Worm (Caenorhabditis elegans) whole organism, L3 larva: ENCODE results near the gene grl-30.

Experiments used
- R02D3.7 ChIP-seq: fragments of 150-350 bp; optimal IDR thresholded peaks from 2 replicates; lab custom pipeline; 2014; ENCODE audit warnings: missing biosample characterization, missing genetic modification characterization
- ZK546.5 ChIP-seq: sonication (generic microtip); optimal IDR thresholded peaks from 2 replicates; lab custom pipeline; 2017; ENCODE audit warnings: missing biosample characterization, missing genetic modification characterization
- aly-2 ChIP-seq: fragments of 150-350 bp; optimal IDR thresholded peaks from 2 replicates; lab custom pipeline; 2014; ENCODE audit warnings: missing biosample characterization, missing genetic modification characterization
- ama-1 ChIP-seq: fragments of 150-350 bp; optimal IDR thresholded peaks from 2 replicates; lab custom pipeline; 2018
- ceh-16 ChIP-seq: sonication (generic microtip); optimal IDR thresholded peaks from 2 replicates; lab custom pipeline; 2017; ENCODE audit warnings: missing biosample characterization, missing genetic modification characterization
- ceh-28 ChIP-seq: fragments of 150-350 bp; optimal IDR thresholded peaks from 2 replicates; lab custom pipeline; 2014; ENCODE audit warnings: missing biosample characterization, missing genetic modification reagents, missing genetic modification characterization
- ceh-82 ChIP-seq: fragments of 150-350 bp; optimal IDR thresholded peaks from 2 replicates; lab custom pipeline; 2014; ENCODE audit warnings: missing biosample characterization, missing genetic modification characterization
- ceh-9 ChIP-seq: sonication (generic microtip); optimal IDR thresholded peaks from 2 replicates; lab custom pipeline; 2018; ENCODE audit warnings: missing biosample characterization, missing genetic modification characterization
- egl-5 ChIP-seq: fragments of 150-350 bp; optimal IDR thresholded peaks from 2 replicates; lab custom pipeline; 2017; ENCODE audit warnings: missing biosample characterization, missing genetic modification reagents, missing genetic modification characterization, inconsistent platforms
- elt-1 ChIP-seq: fragments of 150-350 bp; optimal IDR thresholded peaks from 2 replicates; lab custom pipeline; 2014; ENCODE audit warnings: missing biosample characterization, missing genetic modification characterization
- elt-2 ChIP-seq: sonication (generic microtip); optimal IDR thresholded peaks from 2 replicates; lab custom pipeline; 2016; ENCODE audit warnings: missing genetic modification reagents, mild to moderate bottlenecking, missing genetic modification characterization, missing compliant biosample characterization
- elt-3 ChIP-seq, 3 experiments: fragments of 150-350 bp in 1 of 3; sonication (generic microtip) in 2 of 3; optimal IDR thresholded peaks; 2 replicates in 2 of 3; 4 replicates in 1 of 3; lab custom pipeline; 2014 to 2017; ENCODE audit warnings: missing biosample characterization in 3 of 3, missing genetic modification characterization in 3 of 3
- eor-1 ChIP-seq, 2 experiments: fragments of 150-350 bp; optimal IDR thresholded peaks; 2 replicates each; lab custom pipeline; 2014 to 2018; ENCODE audit warnings: missing biosample characterization in 2 of 2, missing genetic modification characterization in 2 of 2
- fkh-10 ChIP-seq: sonication (generic microtip); optimal IDR thresholded peaks from 2 replicates; lab custom pipeline; 2017; ENCODE audit warnings: missing biosample characterization, missing genetic modification reagents, missing genetic modification characterization
- fkh-2 ChIP-seq: fragments of 150-350 bp; optimal IDR thresholded peaks from 2 replicates; lab custom pipeline; 2014; ENCODE audit warnings: missing biosample characterization, missing genetic modification reagents, missing genetic modification characterization
- fos-1 ChIP-seq: fragments of 150-350 bp; optimal IDR thresholded peaks from 2 replicates; lab custom pipeline; 2014; ENCODE audit warnings: missing biosample characterization, missing genetic modification characterization
- hmg-11 ChIP-seq: sonication (generic microtip); optimal IDR thresholded peaks from 2 replicates; lab custom pipeline; 2016; ENCODE audit warnings: missing genetic modification characterization, missing compliant biosample characterization
- jun-1 ChIP-seq: fragments of 150-350 bp; optimal IDR thresholded peaks from 2 replicates; lab custom pipeline; 2014; ENCODE audit warnings: missing biosample characterization, missing genetic modification reagents, missing genetic modification characterization
- lsy-12 ChIP-seq: sonication (generic microtip); optimal IDR thresholded peaks from 2 replicates; lab custom pipeline; 2016; ENCODE audit warnings: mild to moderate bottlenecking, missing genetic modification characterization, missing compliant biosample characterization
- nfya-1 ChIP-seq: sonication (generic microtip); optimal IDR thresholded peaks from 2 replicates; lab custom pipeline; 2017; ENCODE audit warnings: missing genetic modification characterization, mild to moderate bottlenecking, missing compliant biosample characterization, antibody characterized with exemption, moderate library complexity; ENCODE audit not compliant: insufficient read depth
- nhr-11 ChIP-seq: fragments of 150-350 bp; optimal IDR thresholded peaks from 2 replicates; lab custom pipeline; 2014; ENCODE audit warnings: missing biosample characterization, missing genetic modification characterization
- nhr-23 ChIP-seq: fragments of 150-350 bp; optimal IDR thresholded peaks from 2 replicates; lab custom pipeline; 2014; ENCODE audit warnings: missing biosample characterization, missing genetic modification reagents, missing genetic modification characterization
- nhr-25 ChIP-seq: sonication (generic microtip); optimal IDR thresholded peaks from 2 replicates; lab custom pipeline; 2017; ENCODE audit warnings: missing biosample characterization, missing genetic modification characterization
- nhr-43 ChIP-seq: sonication (generic microtip); optimal IDR thresholded peaks from 2 replicates; lab custom pipeline; 2016; ENCODE audit warnings: mild to moderate bottlenecking, missing genetic modification characterization, missing compliant biosample characterization; ENCODE audit not compliant: poor library complexity, severe bottlenecking
- nhr-67 ChIP-seq: fragments of 150-350 bp; optimal IDR thresholded peaks from 2 replicates; lab custom pipeline; 2014; ENCODE audit warnings: missing biosample characterization, missing genetic modification characterization
- nhr-77 ChIP-seq: fragments of 150-350 bp; optimal IDR thresholded peaks from 2 replicates; lab custom pipeline; 2014; ENCODE audit warnings: missing biosample characterization, missing genetic modification characterization
- pha-4 ChIP-seq: fragments of 150-350 bp; optimal IDR thresholded peaks from 2 replicates; lab custom pipeline; 2014; ENCODE audit warnings: missing biosample characterization, missing genetic modification reagents, missing genetic modification characterization
- pqm-1 ChIP-seq: fragments of 150-350 bp; optimal IDR thresholded peaks from 2 replicates; lab custom pipeline; 2017; ENCODE audit warnings: missing biosample characterization, missing genetic modification characterization, inconsistent platforms
- sea-2 ChIP-seq: fragments of 150-350 bp; sonication (generic microtip); optimal IDR thresholded peaks from 4 replicates; lab custom pipeline; 2014; ENCODE audit warnings: missing biosample characterization, missing genetic modification reagents, missing genetic modification characterization
- skn-1 ChIP-seq: fragments of 150-350 bp; optimal IDR thresholded peaks from 2 replicates; lab custom pipeline; 2014; ENCODE audit warnings: missing biosample characterization, missing genetic modification characterization
- tbx-2 ChIP-seq: sonication (generic microtip); optimal IDR thresholded peaks from 2 replicates; lab custom pipeline; 2016; ENCODE audit warnings: mild to moderate bottlenecking, missing genetic modification characterization, missing compliant biosample characterization
- zag-1 ChIP-seq: fragments of 150-350 bp; optimal IDR thresholded peaks from 2 replicates; lab custom pipeline; 2014; ENCODE audit warnings: missing biosample characterization, missing genetic modification characterization

The grl-30 gene

DNA sequence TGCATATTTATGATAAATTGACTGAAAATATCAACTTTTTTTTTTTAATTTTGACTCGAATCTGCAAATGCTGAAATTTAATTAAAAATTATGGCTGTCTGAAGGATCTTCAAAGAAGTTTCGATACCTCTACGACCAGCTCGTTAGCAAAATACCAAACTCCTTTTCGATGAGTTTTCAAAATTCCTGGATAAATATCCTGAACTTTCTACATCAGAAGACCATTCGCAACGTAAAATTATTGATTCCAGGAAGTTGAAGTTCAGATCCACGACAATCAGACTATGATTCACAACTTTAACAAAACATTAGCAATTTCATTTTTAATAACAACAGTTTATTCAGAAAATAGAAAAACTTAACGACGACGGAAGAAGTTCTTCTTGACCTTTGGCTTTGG is 28.9 kb downstream of the grl-30 start:
- TF ChIP-seq fos-1 (tag; lab: Kevin White, UChicago) (no peak), aly-2 (tag; lab: Kevin White, UChicago) (peak; percentile 49), ama-1 (peak; percentile 15)

- TF ChIP-seq hmg-11 (tag; lab: Kevin White, UChicago), result peak; percentile 25
- TF ChIP-seq elt-3 (tag; optimal IDR thresholded peaks at IDR 0.05; lab: Kevin White, UChicago), result no peak
- peak; percentile 47 for TF ChIP-seq nfya-1
- TF ChIP-seq pha-4 (tag; lab: Kevin White, UChicago), result peak; percentile 24
- no peak for TF ChIP-seq nhr-23 (tag; lab: Kevin White, UChicago)
Measured at ce11 chrV:3586014-3586689, 30.1 kb downstream of the grl-30 start, which contains the start of the genes rpl-11.1 and T22F3.2. TSS of gene rpl-11.1 (minus strand) at chrV:3586064. TSS of gene T22F3.2 (plus strand) at chrV:3586639.

- TF ChIP-seq ZK546.5 (tag; lab: Kevin White, UChicago) (no peak), nfya-1 (peak; percentile 33), hmg-11 (tag; lab: Kevin White, UChicago) (peak; percentile 11), elt-2 (tag; lab: Kevin White, UChicago) (peak; percentile 20), pha-4 (tag; lab: Kevin White, UChicago) (peak; percentile 24), nhr-23 (tag; lab: Kevin White, UChicago) (peak; percentile 17), nhr-43 (tag; lab: Kevin White, UChicago) (peak; percentile 1), pqm-1 (tag; lab: Kevin White, UChicago) (peak; percentile 10), zag-1 (tag; lab: Kevin White, UChicago) (no peak), lsy-12 (tag; lab: Kevin White, UChicago) (no peak)
- TF ChIP-seq, all 47 proteins: peak for 7
Measured at ce11 chrV:3587633-3588032, 31.5 kb downstream of the grl-30 start.

DNA sequence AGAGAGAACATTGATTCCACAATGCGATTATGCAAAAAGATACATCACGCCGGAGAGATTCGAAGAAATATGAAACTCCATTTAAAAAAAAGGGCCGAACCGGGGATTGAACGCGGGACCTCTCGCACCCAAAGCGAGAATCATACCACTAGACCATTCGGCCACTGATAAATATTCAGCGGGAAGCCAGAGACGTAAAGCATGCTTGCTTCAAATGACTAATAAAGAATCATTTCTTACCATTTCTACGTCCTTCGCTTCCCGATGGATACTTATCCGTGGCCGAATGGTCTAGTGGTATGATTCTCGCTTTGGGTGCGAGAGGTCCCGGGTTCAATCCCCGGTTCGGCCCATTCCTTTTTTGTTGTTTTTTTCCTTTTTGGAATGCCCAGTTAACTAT is 32.1 kb downstream of the grl-30 start:
- TF ChIP-seq nfya-1 (peak; percentile 5), lsy-12 (tag; lab: Kevin White, UChicago) (no peak), nhr-43 (tag; lab: Kevin White, UChicago) (peak; percentile 60), ZK546.5 (tag; lab: Kevin White, UChicago) (no peak), nhr-11 (tag; lab: Kevin White, UChicago) (no peak), nhr-23 (tag; lab: Kevin White, UChicago) (no peak), jun-1 (no peak), R02D3.7 (tag; lab: Kevin White, UChicago) (no peak), sea-2 (GFP tag; lab: Kevin White, UChicago) (no peak), skn-1 (tag; lab: Kevin White, UChicago) (no peak), aly-2 (tag; lab: Kevin White, UChicago) (no peak), nhr-25 (tag; lab: Kevin White, UChicago) (no peak), eor-1 (tag; optimal IDR thresholded peaks at IDR 0.05; lab: Kevin White, UChicago) (no peak)
- TF ChIP-seq, all 47 proteins: peak for 2

DNA sequence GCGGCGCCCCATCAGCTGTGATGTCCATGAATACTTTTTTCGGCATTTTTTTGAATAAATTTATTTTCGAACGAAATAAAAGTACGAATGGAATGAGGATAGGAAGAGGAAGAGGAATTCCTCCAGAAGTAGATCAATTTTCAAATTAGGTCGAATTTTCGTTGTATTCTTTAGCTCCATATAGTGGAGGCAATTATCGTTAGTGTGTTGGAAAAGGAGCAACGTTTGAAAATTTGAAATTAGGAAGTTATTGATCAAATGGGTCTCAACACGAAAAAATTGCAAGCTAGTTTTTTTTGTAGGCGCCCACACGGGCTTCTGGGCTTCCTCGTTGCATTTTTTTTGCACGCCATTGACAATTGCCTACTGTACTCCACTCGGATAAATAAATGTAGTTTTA is 36.0 kb downstream of the grl-30 start, which contains the start of gene T22F3.12:
TSS of gene T22F3.12 (minus strand) at position 101 of the 400 bp plus-strand sequence.
- TF ChIP-seq nhr-25 (tag; lab: Kevin White, UChicago) (no peak), nhr-67 (tag; lab: Kevin White, UChicago) (no peak), ceh-82 (tag; lab: Kevin White, UChicago) (no peak), nhr-43 (tag; lab: Kevin White, UChicago) (no peak), nhr-77 (tag; lab: Kevin White, UChicago) (no peak), zag-1 (tag; lab: Kevin White, UChicago) (no peak), sea-2 (GFP tag; lab: Kevin White, UChicago) (no peak), egl-5 (tag; lab: Kevin White, UChicago) (no peak), hmg-11 (tag; lab: Kevin White, UChicago) (no peak), elt-1 (no peak), ceh-9 (tag; lab: Kevin White, UChicago) (no peak), tbx-2 (tag; lab: Kevin White, UChicago) (no peak), nhr-23 (tag; lab: Kevin White, UChicago) (no peak), aly-2 (tag; lab: Kevin White, UChicago) (no peak), ceh-28 (no peak), fkh-10 (GFP tag; lab: Kevin White, UChicago) (no peak), elt-3 (tag; optimal IDR thresholded peaks at IDR 0.05; lab: Kevin White, UChicago) (no peak), fkh-2 (tag; lab: Kevin White, UChicago) (no peak), ceh-16 (tag; lab: Kevin White, UChicago) (no peak)
